Fruit fly (Drosophila melanogaster) whole organism, pupa: Measurements from ENCODE around the gene Scgbeta.

Source experiments
- CG13204 ChIP-seq: fragments of 200-800 bp; sonication (Bioruptor generic); optimal IDR thresholded peaks from 2 replicates; lab custom pipeline; 2018; ENCODE audit warnings: missing biosample characterization, mild to moderate bottlenecking, missing genetic modification characterization, moderate library complexity
- CG14655 ChIP-seq: fragments of 200-800 bp; sonication (Bioruptor generic); optimal IDR thresholded peaks from 3 replicates; lab custom pipeline; 2017; ENCODE audit warnings: mild to moderate bottlenecking, missing biosample characterization, missing genetic modification reagents, missing genetic modification characterization
- CG9948 ChIP-seq: fragments of 200-800 bp; sonication (Bioruptor generic); optimal IDR thresholded peaks from 2 replicates; lab custom pipeline; 2018; ENCODE audit warnings: missing biosample characterization, mild to moderate bottlenecking, missing genetic modification characterization, moderate library complexity
- D1 ChIP-seq: fragments of 200-800 bp; sonication (Bioruptor generic); optimal IDR thresholded peaks from 2 replicates; lab custom pipeline; 2018; ENCODE audit warnings: missing biosample characterization, mild to moderate bottlenecking, missing genetic modification characterization, moderate library complexity
- EcR ChIP-seq: fragments of 200-800 bp; sonication (Bioruptor generic); optimal IDR thresholded peaks from 3 replicates; lab custom pipeline; 2019; ENCODE audit warnings: missing biosample characterization, missing genetic modification characterization, mild to moderate bottlenecking, moderate library complexity, missing genetic modification reagents
- Pif1A ChIP-seq: fragments of 200-800 bp; sonication (Bioruptor generic); optimal IDR thresholded peaks from 3 replicates; lab custom pipeline; 2016; ENCODE audit warnings: missing biosample characterization, missing genetic modification characterization
- Pif1B ChIP-seq: fragments of 200-800 bp; sonication (Bioruptor generic); optimal IDR thresholded peaks from 3 replicates; lab custom pipeline; 2016; ENCODE audit warnings: missing biosample characterization, missing genetic modification characterization
- fd96Ca ChIP-seq: fragments of 200-800 bp; sonication (Bioruptor generic); IDR thresholded peaks from 3 replicates; pipeline ENCODE4 v1.3.6; 2022; ENCODE audit warnings: missing biosample characterization, missing genetic modification characterization
- rn ChIP-seq: fragments of 200-800 bp; sonication (Bioruptor generic); IDR thresholded peaks from 2 replicates; pipeline ENCODE4 v1.3.6; 2022; ENCODE audit warnings: missing biosample characterization, missing genetic modification characterization

DNA sequence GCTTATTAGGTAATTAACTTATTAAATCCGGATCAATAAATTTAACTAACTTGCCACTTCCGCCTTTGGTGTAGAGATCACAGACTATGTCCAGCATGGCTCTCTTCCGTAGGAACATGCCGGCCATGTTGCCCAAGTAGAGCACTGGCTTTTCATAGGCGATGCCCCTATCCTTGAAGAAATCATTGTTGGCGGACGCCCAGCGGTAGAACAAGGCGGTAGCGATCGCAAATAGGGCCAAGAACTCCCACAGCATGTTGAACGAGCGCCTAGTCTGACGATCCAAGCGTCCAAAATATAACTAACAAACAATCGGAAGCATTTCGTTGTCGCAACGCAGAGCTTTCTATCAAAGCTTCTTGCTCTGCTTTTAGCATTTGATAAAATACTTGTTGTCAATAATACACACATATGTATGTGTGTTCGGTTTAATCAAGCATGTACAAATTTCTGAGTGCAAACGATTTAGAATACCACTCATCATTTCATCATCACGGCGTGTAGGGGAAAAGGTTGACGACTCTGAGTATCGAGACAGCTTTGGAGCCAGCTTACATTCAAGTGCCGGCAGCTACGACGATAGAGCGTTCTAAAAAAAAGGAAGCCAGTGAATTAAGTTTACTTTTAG, 23.5 kb downstream of the Scgbeta start, which contains the start of gene Cyp9f3:
- TF ChIP-seq CG9948 (no peak), rn (GFP tag; lab: Robert Waterston, UW) (no peak), fd96Ca (no peak), CG13204 (GFP tag; lab: Kevin White, UChicago) (no peak), D1 (tag; lab: Kevin White, UChicago) (no peak), CG14655 (GFP tag; lab: Kevin White, UChicago) (no peak), Pif1A (GFP tag; lab: Kevin White, UChicago) (no peak), Pif1B (GFP tag; lab: Kevin White, UChicago) (no peak), EcR (no peak)
